Worm (Caenorhabditis elegans) whole organism, L1 larva: ENCODE measurements around the gene idpp-5.

Source experiments
- elt-3 ChIP-seq, 6 experiments: fragments of 150-350 bp in 1 of 6; sonication (generic microtip); optimal IDR thresholded peaks; 2 replicates each; lab custom pipeline; 2017 to 2018; ENCODE audit warnings: missing biosample characterization in 6 of 6, missing genetic modification characterization in 6 of 6, inconsistent platforms in 1 of 6
- unc-62 ChIP-seq: fragments of 150-350 bp; optimal IDR thresholded peaks from 2 replicates; lab custom pipeline; 2014; ENCODE audit warnings: missing biosample characterization, missing genetic modification reagents, missing genetic modification characterization

ce11 chrX:3820666-3821065 lies 28.1 kb upstream of the idpp-5 start:
- TF ChIP-seq unc-62 (GFP tag; lab: Kevin White, UChicago) (no peak), elt-3 (tag; optimal IDR thresholded peaks at IDR 0.05; lab: Kevin White, UChicago) (no peak)
